Fruit fly (Drosophila melanogaster) whole organism, embryonic: ENCODE measurements around the gene axo.

Experiments used
- Ada2b ChIP-seq: fragments of 200-800 bp; sonication (Bioruptor generic); IDR thresholded peaks from 2 replicates; pipeline ENCODE4 v1.3.6; 2022; ENCODE audit warnings: missing biosample characterization, missing genetic modification characterization
- Atf-2 ChIP-seq: fragments of 200-800 bp; sonication (Bioruptor generic); optimal IDR thresholded peaks from 2 replicates; lab custom pipeline; 2016; ENCODE audit warnings: missing biosample characterization, missing genetic modification characterization
- BtbVII ChIP-seq: fragments of 200-800 bp; sonication (Bioruptor generic); optimal IDR thresholded peaks from 3 replicates; lab custom pipeline; 2017; ENCODE audit warnings: missing biosample characterization, mild to moderate bottlenecking, missing genetic modification characterization
- CG10274 ChIP-seq: fragments of 200-800 bp; sonication (Bioruptor generic); optimal IDR thresholded peaks from 3 replicates; lab custom pipeline; 2017; ENCODE audit warnings: missing biosample characterization, mild to moderate bottlenecking, missing genetic modification characterization
- CG10321 ChIP-seq: fragments of 200-800 bp; sonication (Bioruptor generic); IDR thresholded peaks from 2 replicates; pipeline ENCODE4 v1.3.6; 2022; ENCODE audit warnings: missing biosample characterization, missing genetic modification characterization
- CG10654 ChIP-seq: fragments of 200-800 bp; sonication (Bioruptor generic); optimal IDR thresholded peaks from 2 replicates; lab custom pipeline; 2016; ENCODE audit warnings: missing biosample characterization, missing genetic modification characterization
- CG11504 ChIP-seq: fragments of 200-800 bp; sonication (Bioruptor generic); optimal IDR thresholded peaks from 3 replicates; lab custom pipeline; 2019; ENCODE audit warnings: missing biosample characterization, mild to moderate bottlenecking, missing genetic modification characterization, moderate library complexity
- CG11723 ChIP-seq: fragments of 200-800 bp; sonication (Bioruptor generic); optimal IDR thresholded peaks from 2 replicates; lab custom pipeline; 2017; ENCODE audit warnings: missing biosample characterization, mild to moderate bottlenecking, missing genetic modification characterization
- CG14860 ChIP-seq: fragments of 200-800 bp; sonication (Bioruptor generic); IDR thresholded peaks from 3 replicates; pipeline ENCODE4 v1.3.6; 2022; ENCODE audit warnings: missing biosample characterization, missing genetic modification characterization; ENCODE audit not compliant: partially characterized antibody
- CG15479 ChIP-seq: fragments of 200-800 bp; sonication (Bioruptor generic); optimal IDR thresholded peaks from 3 replicates; lab custom pipeline; 2019; ENCODE audit warnings: missing biosample characterization, mild to moderate bottlenecking, missing genetic modification characterization, moderate library complexity
- CG15601 ChIP-seq: fragments of 200-800 bp; sonication (Bioruptor generic); optimal IDR thresholded peaks from 3 replicates; lab custom pipeline; 2019; ENCODE audit warnings: missing biosample characterization, mild to moderate bottlenecking, missing genetic modification characterization, moderate library complexity
- CG17328 ChIP-seq: fragments of 200-800 bp; sonication (Bioruptor generic); IDR thresholded peaks from 2 replicates; pipeline ENCODE4 v1.3.6; 2022; ENCODE audit warnings: missing biosample characterization, missing genetic modification characterization
- CG17361 ChIP-seq: fragments of 200-800 bp; sonication (Bioruptor generic); IDR thresholded peaks from 3 replicates; pipeline ENCODE4 v1.3.6; 2022; ENCODE audit warnings: missing biosample characterization, missing genetic modification characterization
- CG17385 ChIP-seq: fragments of 200-800 bp; sonication (Bioruptor generic); optimal IDR thresholded peaks from 3 replicates; lab custom pipeline; 2018; ENCODE audit warnings: missing biosample characterization, mild to moderate bottlenecking, missing genetic modification characterization
- CG17612 ChIP-seq: fragments of 200-800 bp; sonication (Bioruptor generic); IDR thresholded peaks from 2 replicates; pipeline ENCODE4 v1.3.6; 2022; ENCODE audit warnings: missing biosample characterization, missing genetic modification characterization
- CG18262 ChIP-seq: fragments of 200-800 bp; optimal IDR thresholded peaks from 3 replicates; lab custom pipeline; 2019; ENCODE audit warnings: missing biosample characterization, mild to moderate bottlenecking, missing genetic modification characterization, moderate library complexity
- CG30020 ChIP-seq: fragments of 200-800 bp; optimal IDR thresholded peaks from 2 replicates; lab custom pipeline; 2019; ENCODE audit warnings: missing biosample characterization, mild to moderate bottlenecking, missing genetic modification characterization, moderate library complexity
- CG30403 ChIP-seq: fragments of 200-800 bp; sonication (Bioruptor generic); optimal IDR thresholded peaks from 3 replicates; lab custom pipeline; 2016; ENCODE audit warnings: missing biosample characterization, missing genetic modification characterization
- CG3163 ChIP-seq: fragments of 200-800 bp; sonication (Bioruptor generic); optimal IDR thresholded peaks from 3 replicates; lab custom pipeline; 2016; ENCODE audit warnings: missing biosample characterization, missing genetic modification characterization
- CG32532 ChIP-seq: fragments of 200-800 bp; sonication (Bioruptor generic); IDR thresholded peaks from 2 replicates; pipeline ENCODE4 v1.3.6; 2022; ENCODE audit warnings: missing biosample characterization, missing genetic modification characterization
- CG4820 ChIP-seq: fragments of 200-800 bp; sonication (Bioruptor generic); optimal IDR thresholded peaks from 3 replicates; lab custom pipeline; 2016; ENCODE audit warnings: missing biosample characterization, missing genetic modification characterization
- CG4854 ChIP-seq: fragments of 200-800 bp; sonication (Bioruptor generic); optimal IDR thresholded peaks from 2 replicates; lab custom pipeline; 2016; ENCODE audit warnings: missing biosample characterization, missing genetic modification characterization, inconsistent platforms
- CG7357 ChIP-seq: fragments of 200-800 bp; sonication (Bioruptor generic); IDR thresholded peaks from 3 replicates; pipeline ENCODE4 v1.3.6; 2022; ENCODE audit warnings: missing biosample characterization, missing genetic modification characterization
- CG7786 ChIP-seq: fragments of 200-800 bp; sonication (Bioruptor generic); optimal IDR thresholded peaks from 2 replicates; lab custom pipeline; 2016; ENCODE audit warnings: missing biosample characterization, missing genetic modification characterization
- CG8388 ChIP-seq: fragments of 200-800 bp; sonication (Bioruptor generic); optimal IDR thresholded peaks from 2 replicates; lab custom pipeline; 2019; ENCODE audit warnings: missing biosample characterization, mild to moderate bottlenecking, missing genetic modification characterization, moderate library complexity
- CG9817 ChIP-seq: fragments of 200-800 bp; sonication (Bioruptor generic); optimal IDR thresholded peaks from 2 replicates; lab custom pipeline; 2018; ENCODE audit warnings: missing biosample characterization, mild to moderate bottlenecking, missing genetic modification characterization, moderate library complexity
- Fer3 ChIP-seq: fragments of 200-800 bp; sonication (Bioruptor generic); optimal IDR thresholded peaks from 2 replicates; lab custom pipeline; 2018; ENCODE audit warnings: missing biosample characterization, mild to moderate bottlenecking, missing genetic modification characterization, moderate library complexity
- HHEX ChIP-seq: fragments of 200-800 bp; sonication (Bioruptor generic); optimal IDR thresholded peaks from 3 replicates; lab custom pipeline; 2017; ENCODE audit warnings: missing biosample characterization, mild to moderate bottlenecking, missing genetic modification characterization, missing genetic modification reagents
- HLH3B ChIP-seq: fragments of 200-800 bp; sonication (Bioruptor generic); IDR thresholded peaks from 2 replicates; pipeline ENCODE4 v1.3.6; 2022; ENCODE audit warnings: missing biosample characterization, missing genetic modification characterization
- HLH4C ChIP-seq: fragments of 200-800 bp; sonication (Bioruptor generic); IDR thresholded peaks from 3 replicates; pipeline ENCODE4 v1.3.6; 2022; ENCODE audit warnings: missing biosample characterization, missing genetic modification characterization; ENCODE audit not compliant: partially characterized antibody
- Hmr ChIP-seq: fragments of 200-800 bp; sonication (Bioruptor generic); optimal IDR thresholded peaks from 3 replicates; lab custom pipeline; 2017; ENCODE audit warnings: mild to moderate bottlenecking, missing biosample characterization, missing genetic modification reagents, missing genetic modification characterization
- Hmx ChIP-seq: fragments of 200-800 bp; sonication (Bioruptor generic); optimal IDR thresholded peaks from 2 replicates; lab custom pipeline; 2016; ENCODE audit warnings: missing biosample characterization, missing genetic modification characterization
- Lpt ChIP-seq: fragments of >200 bp; optimal IDR thresholded peaks from 2 replicates; lab custom pipeline; 2018; ENCODE audit warnings: missing biosample characterization, missing genetic modification characterization
- Ssrp ChIP-seq: fragments of 200-800 bp; sonication (Bioruptor generic); optimal IDR thresholded peaks from 2 replicates; lab custom pipeline; 2018; ENCODE audit warnings: missing biosample characterization, mild to moderate bottlenecking, missing genetic modification characterization, moderate library complexity
- Xbp1 ChIP-seq: fragments of 200-800 bp; sonication (Bioruptor generic); optimal IDR thresholded peaks from 3 replicates; lab custom pipeline; 2016; ENCODE audit warnings: missing biosample characterization, mild to moderate bottlenecking, missing genetic modification characterization
- aop ChIP-seq: fragments of 200-800 bp; sonication (Bioruptor generic); IDR thresholded peaks from 2 replicates; pipeline ENCODE4 v1.3.6; 2022; ENCODE audit warnings: missing biosample characterization, missing genetic modification characterization
- caup ChIP-seq: fragments of 200-800 bp; sonication (Bioruptor generic); optimal IDR thresholded peaks from 3 replicates; lab custom pipeline; 2017; ENCODE audit warnings: missing biosample characterization, mild to moderate bottlenecking, missing genetic modification characterization, moderate library complexity; ENCODE audit not compliant: severe bottlenecking
- crol ChIP-seq: fragments of 200-800 bp; sonication (Bioruptor generic); IDR thresholded peaks from 2 replicates; pipeline ENCODE4 v1.3.6; 2022; ENCODE audit warnings: missing biosample characterization, missing genetic modification characterization
- dati ChIP-seq: fragments of 200-800 bp; sonication (Bioruptor generic); IDR thresholded peaks from 2 replicates; pipeline ENCODE4 v1.3.6; 2022; ENCODE audit warnings: missing biosample characterization, missing genetic modification characterization
- dimm ChIP-seq: fragments of 200-800 bp; sonication (Bioruptor generic); IDR thresholded peaks from 2 replicates; pipeline ENCODE4 v1.3.6; 2022; ENCODE audit warnings: missing biosample characterization, missing genetic modification characterization
- esg ChIP-seq: fragments of 200-800 bp; sonication (Bioruptor generic); conservative IDR thresholded peaks from 2 replicates; pipeline ENCODE4 v1.3.6; 2022; ENCODE audit warnings: missing biosample characterization, missing genetic modification characterization
- fd3F ChIP-seq: fragments of 200-800 bp; sonication (Bioruptor generic); optimal IDR thresholded peaks from 2 replicates; lab custom pipeline; 2018; ENCODE audit warnings: missing biosample characterization, mild to moderate bottlenecking, missing genetic modification characterization, moderate library complexity
- grau ChIP-seq: fragments of 200-800 bp; optimal IDR thresholded peaks from 3 replicates; lab custom pipeline; 2019; ENCODE audit warnings: missing biosample characterization, mild to moderate bottlenecking, missing genetic modification characterization, moderate library complexity
- gsb-n ChIP-seq: fragments of 200-800 bp; sonication (Bioruptor generic); optimal IDR thresholded peaks from 3 replicates; lab custom pipeline; 2018; ENCODE audit warnings: missing biosample characterization, mild to moderate bottlenecking, missing genetic modification characterization
- ken ChIP-seq: fragments of 200-800 bp; sonication (Bioruptor generic); IDR thresholded peaks from 3 replicates; pipeline ENCODE4 v1.3.6; 2022; ENCODE audit warnings: missing biosample characterization, missing genetic modification characterization
- lilli ChIP-seq: fragments of 200-800 bp; sonication (Bioruptor generic); optimal IDR thresholded peaks from 3 replicates; lab custom pipeline; 2016; ENCODE audit warnings: missing biosample characterization, missing genetic modification characterization
- maf-S ChIP-seq: fragments of 200-800 bp; sonication (Bioruptor generic); optimal IDR thresholded peaks from 2 replicates; lab custom pipeline; 2016; ENCODE audit warnings: missing biosample characterization, missing genetic modification characterization
- nmo ChIP-seq: fragments of 200-800 bp; sonication (Bioruptor generic); optimal IDR thresholded peaks from 2 replicates; lab custom pipeline; 2018; ENCODE audit warnings: missing biosample characterization, mild to moderate bottlenecking, missing genetic modification characterization, moderate library complexity
- sc ChIP-seq, 3 experiments: fragments of >200 bp in 2 of 3; fragments of 200-800 bp in 1 of 3; sonication (Bioruptor generic) in 1 of 3; optimal IDR thresholded peaks; 2 replicates in 2 of 3; 3 replicates in 1 of 3; lab custom pipeline; 2017; ENCODE audit warnings: mild to moderate bottlenecking in 1 of 3, missing biosample characterization in 1 of 3, missing genetic modification characterization in 1 of 3, missing genetic modification reagents in 1 of 3
- seq ChIP-seq: fragments of 200-800 bp; sonication (Bioruptor generic); IDR thresholded peaks from 2 replicates; pipeline ENCODE4 v1.3.6; 2022; ENCODE audit warnings: missing biosample characterization, missing genetic modification characterization
- tgo ChIP-seq: fragments of 200-800 bp; sonication (Bioruptor generic); IDR thresholded peaks from 3 replicates; pipeline ENCODE4 v1.3.6; 2022; ENCODE audit warnings: missing biosample characterization, missing genetic modification characterization

The axo gene

DNA sequence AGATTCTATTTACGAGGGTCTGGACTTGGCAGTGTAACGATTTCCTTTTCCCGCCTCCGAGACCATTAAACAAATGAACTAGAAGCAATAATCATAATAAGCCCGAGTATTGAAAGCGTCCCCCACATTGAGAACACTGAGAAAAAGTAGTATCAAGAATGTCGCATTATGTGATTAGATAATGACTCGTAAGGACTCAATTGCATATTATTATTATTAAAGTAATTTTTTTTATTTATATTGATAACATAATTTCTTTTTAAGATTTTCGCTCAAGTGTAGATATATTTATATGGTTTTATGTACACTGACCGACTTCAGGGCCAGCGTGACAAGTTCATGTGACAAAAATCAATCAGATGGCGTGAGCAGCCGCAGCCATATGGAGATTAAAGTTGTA lies 83.7 kb downstream of the axo start (continued):
- peak; percentile 37 for TF ChIP-seq CG9817 (tag; lab: Kevin White, UChicago)
- no peak for TF ChIP-seq dati (GFP tag; lab: Robert Waterston, UW)
- peak; percentile 27 for TF ChIP-seq CG10654 (GFP tag; lab: Kevin White, UChicago)
- peak; percentile 31 for TF ChIP-seq nmo
- TF ChIP-seq Hmx (GFP tag; lab: Kevin White, UChicago) = no peak
- TF ChIP-seq CG3163 (GFP tag; lab: Kevin White, UChicago) = no peak
- TF ChIP-seq Fer3 = peak; percentile 58
- TF ChIP-seq CG7357 (GFP tag; lab: Robert Waterston, UW) = 0 out of 3 replicates have a peak, but pooled peaks have one; percentile 22
- peak; percentile 64 for TF ChIP-seq CG17328 (GFP tag; lab: Robert Waterston, UW)
- TF ChIP-seq maf-S = no peak
- no peak for TF ChIP-seq HLH4C (GFP tag; lab: Robert Waterston, UW)
- peak; percentile 23 for TF ChIP-seq CG4820
- TF ChIP-seq CG11504 (tag; lab: Kevin White, UChicago) = peak; percentile 67
- TF ChIP-seq aop (GFP tag; lab: Robert Waterston, UW) = no peak
- TF ChIP-seq Hmr (GFP tag; lab: Kevin White, UChicago) = peak; percentile 40
- TF ChIP-seq CG14860 (GFP tag; lab: Robert Waterston, UW) = no peak
- peak; percentile 68 for TF ChIP-seq CG32532 (GFP tag; lab: Robert Waterston, UW)
- TF ChIP-seq grau = peak; percentile 58
- TF ChIP-seq HHEX (GFP tag; lab: Kevin White, UChicago) = peak; percentile 48
- TF ChIP-seq tgo (GFP tag; lab: Robert Waterston, UW) = peak; percentile 57
- peak; percentile 54 for TF ChIP-seq Ada2b (GFP tag; lab: Robert Waterston, UW)
- TF ChIP-seq crol = no peak
- TF ChIP-seq CG17612 (GFP tag; lab: Robert Waterston, UW) = no peak
- TF ChIP-seq Lpt (GFP tag; lab: Kevin White, UChicago) = no peak
- no peak for TF ChIP-seq CG11723 (GFP tag; lab: Kevin White, UChicago)
- peak; percentile 36; the same call in 1 of the 3 replicates for TF ChIP-seq CG17361 (GFP tag; lab: Robert Waterston, UW)
- no peak for TF ChIP-seq ken (GFP tag; lab: Robert Waterston, UW)
- peak; percentile 51 for TF ChIP-seq CG30403 (GFP tag; lab: Kevin White, UChicago)
- peak; percentile 23 for TF ChIP-seq CG15601 (tag; lab: Kevin White, UChicago)
- TF ChIP-seq esg (GFP tag; lab: Robert Waterston, UW) = peak; percentile 58
- TF ChIP-seq Xbp1 (GFP tag; lab: Kevin White, UChicago) = peak; percentile 16
- no peak for TF ChIP-seq CG7786 (GFP tag; lab: Kevin White, UChicago)
- no peak for TF ChIP-seq CG15479
- peak; percentile 49 for TF ChIP-seq gsb-n (tag; lab: Kevin White, UChicago)
- no peak for TF ChIP-seq sc (optimal IDR thresholded peaks at IDR 0.05; lab: Kevin White, UChicago)
- no peak for TF ChIP-seq sc (GFP tag; optimal IDR thresholded peaks at IDR 0.05; lab: Kevin White, UChicago)
- peak; percentile 45 for TF ChIP-seq BtbVII (GFP tag; lab: Kevin White, UChicago)
- TF ChIP-seq HLH3B = 0 out of 2 replicates have a peak, but pooled peaks have one; percentile 30
- TF ChIP-seq CG10274 (GFP tag; lab: Kevin White, UChicago) = no peak
- TF ChIP-seq CG10321 (GFP tag; lab: Robert Waterston, UW) = no peak
- peak; percentile 1 for TF ChIP-seq lilli (GFP tag; lab: Kevin White, UChicago)
- peak; percentile 37 for TF ChIP-seq caup (GFP tag; lab: Kevin White, UChicago)
- peak; percentile 24 for TF ChIP-seq CG17385 (GFP tag; lab: Kevin White, UChicago)
- peak; percentile 58 for TF ChIP-seq CG18262 (tag; lab: Kevin White, UChicago)
- no peak for TF ChIP-seq seq (GFP tag; lab: Robert Waterston, UW)
- no peak for TF ChIP-seq CG30020
- peak; percentile 42 for TF ChIP-seq CG8388
- TF ChIP-seq CG4854 = no peak
- peak; percentile 35 for TF ChIP-seq Ssrp (tag; lab: Kevin White, UChicago)
- TF ChIP-seq fd3F = peak; percentile 38
- TF ChIP-seq Atf-2 = no peak
- TF ChIP-seq dimm (GFP tag; lab: Robert Waterston, UW) = peak; percentile 37; the same call in 1 of the 2 replicates
